Fruit fly (Drosophila melanogaster) whole organism, embryonic: Measurements from ENCODE around the gene trem.
A peak's percentile ranks its signal among the peaks of the same experiment; 100 is the strongest.

Experiments
- CG10366 ChIP-seq: fragments of 200-800 bp; sonication (Bioruptor generic); IDR thresholded peaks from 2 replicates; pipeline ENCODE4 v1.3.6; 2022; ENCODE audit warnings: missing biosample characterization, missing genetic modification characterization
- CG10654 ChIP-seq: fragments of 200-800 bp; sonication (Bioruptor generic); optimal IDR thresholded peaks from 2 replicates; lab custom pipeline; 2016; ENCODE audit warnings: missing biosample characterization, missing genetic modification characterization
- CG11247 ChIP-seq: fragments of 200-800 bp; sonication (Bioruptor generic); IDR thresholded peaks from 2 replicates; pipeline ENCODE4 v1.3.6; 2022; ENCODE audit warnings: missing biosample characterization, missing genetic modification characterization
- CG11560 ChIP-seq: fragments of 200-800 bp; sonication (Bioruptor generic); IDR thresholded peaks from 3 replicates; pipeline ENCODE4 v1.3.6; 2022; ENCODE audit warnings: missing biosample characterization, missing genetic modification characterization
- CG12104 ChIP-seq: fragments of 200-800 bp; sonication (Bioruptor generic); optimal IDR thresholded peaks from 3 replicates; lab custom pipeline; 2016; ENCODE audit warnings: missing biosample characterization, missing genetic modification characterization
- CG13775 ChIP-seq: fragments of 200-800 bp; sonication (Bioruptor generic); optimal IDR thresholded peaks from 3 replicates; lab custom pipeline; 2017; ENCODE audit warnings: missing biosample characterization, mild to moderate bottlenecking, missing genetic modification characterization
- CG15601 ChIP-seq: fragments of 200-800 bp; sonication (Bioruptor generic); optimal IDR thresholded peaks from 3 replicates; lab custom pipeline; 2019; ENCODE audit warnings: missing biosample characterization, mild to moderate bottlenecking, missing genetic modification characterization, moderate library complexity
- CG17385 ChIP-seq: fragments of 200-800 bp; sonication (Bioruptor generic); optimal IDR thresholded peaks from 3 replicates; lab custom pipeline; 2018; ENCODE audit warnings: missing biosample characterization, mild to moderate bottlenecking, missing genetic modification characterization
- CG17829 ChIP-seq: fragments of 200-800 bp; optimal IDR thresholded peaks from 2 replicates; lab custom pipeline; 2019; ENCODE audit warnings: missing biosample characterization, mild to moderate bottlenecking, missing genetic modification characterization, moderate library complexity
- CG18599 ChIP-seq: fragments of 200-800 bp; sonication (Bioruptor generic); optimal IDR thresholded peaks from 3 replicates; lab custom pipeline; 2017; ENCODE audit warnings: missing biosample characterization, missing genetic modification characterization, mild to moderate bottlenecking, moderate library complexity, missing genetic modification reagents
- CG31224 ChIP-seq: fragments of 200-800 bp; sonication (Bioruptor generic); IDR thresholded peaks from 2 replicates; pipeline ENCODE4 v1.3.6; 2022; ENCODE audit warnings: missing biosample characterization, missing genetic modification characterization
- CG33557 ChIP-seq: fragments of 200-800 bp; sonication (Bioruptor generic); optimal IDR thresholded peaks from 2 replicates; lab custom pipeline; 2019; ENCODE audit warnings: missing biosample characterization, mild to moderate bottlenecking, missing genetic modification characterization, moderate library complexity
- CG34224 ChIP-seq: fragments of 200-800 bp; sonication (Bioruptor generic); IDR thresholded peaks from 3 replicates; pipeline ENCODE4 v1.3.6; 2022; ENCODE audit warnings: missing biosample characterization, missing genetic modification characterization; ENCODE audit not compliant: partially characterized antibody
- CG3838 ChIP-seq: fragments of 200-800 bp; sonication (Bioruptor generic); optimal IDR thresholded peaks from 3 replicates; lab custom pipeline; 2016; ENCODE audit warnings: missing biosample characterization, missing genetic modification characterization
- CG3847 ChIP-seq: fragments of 200-800 bp; sonication (Bioruptor generic); IDR thresholded peaks from 2 replicates; pipeline ENCODE4 v1.3.6; 2022; ENCODE audit warnings: missing biosample characterization, missing genetic modification characterization
- CG4424 ChIP-seq: fragments of 200-800 bp; sonication (Bioruptor generic); optimal IDR thresholded peaks from 3 replicates; lab custom pipeline; 2016; ENCODE audit warnings: missing biosample characterization, missing genetic modification characterization
- CG4617 ChIP-seq: fragments of 200-800 bp; sonication (Bioruptor generic); optimal IDR thresholded peaks from 3 replicates; lab custom pipeline; 2016; ENCODE audit warnings: missing biosample characterization, missing genetic modification characterization, borderline replicate concordance
- CG4707 ChIP-seq: fragments of 200-800 bp; sonication (Bioruptor generic); optimal IDR thresholded peaks from 2 replicates; lab custom pipeline; 2018; ENCODE audit warnings: missing biosample characterization, mild to moderate bottlenecking, missing genetic modification characterization, moderate library complexity
- CG9817 ChIP-seq: fragments of 200-800 bp; sonication (Bioruptor generic); optimal IDR thresholded peaks from 2 replicates; lab custom pipeline; 2018; ENCODE audit warnings: missing biosample characterization, mild to moderate bottlenecking, missing genetic modification characterization, moderate library complexity
- CkIIα-i1 ChIP-seq: fragments of 200-800 bp; sonication (Bioruptor generic); IDR thresholded peaks from 2 replicates; pipeline ENCODE4 v1.3.6; 2022; ENCODE audit warnings: missing biosample characterization, missing genetic modification characterization
- CrebB ChIP-seq: fragments of 200-800 bp; sonication (Bioruptor generic); optimal IDR thresholded peaks from 3 replicates; lab custom pipeline; 2018; ENCODE audit warnings: missing biosample characterization, mild to moderate bottlenecking, missing genetic modification characterization
- Dad ChIP-seq: fragments of 200-800 bp; sonication (Bioruptor generic); optimal IDR thresholded peaks from 3 replicates; lab custom pipeline; 2016; ENCODE audit warnings: missing biosample characterization, missing genetic modification characterization
- Dip2 ChIP-seq: fragments of 200-800 bp; sonication (Bioruptor generic); IDR thresholded peaks from 2 replicates; pipeline ENCODE4 v1.3.6; 2022; ENCODE audit warnings: missing biosample characterization, missing genetic modification characterization
- HLH3B ChIP-seq: fragments of 200-800 bp; sonication (Bioruptor generic); IDR thresholded peaks from 2 replicates; pipeline ENCODE4 v1.3.6; 2022; ENCODE audit warnings: missing biosample characterization, missing genetic modification characterization
- HmgD ChIP-seq: fragments of 200-800 bp; sonication (Bioruptor generic); optimal IDR thresholded peaks from 3 replicates; lab custom pipeline; 2016; ENCODE audit warnings: missing biosample characterization, missing genetic modification characterization
- Hmx ChIP-seq: fragments of 200-800 bp; sonication (Bioruptor generic); optimal IDR thresholded peaks from 2 replicates; lab custom pipeline; 2016; ENCODE audit warnings: missing biosample characterization, missing genetic modification characterization
- Jarid2 ChIP-seq: fragments of 200-800 bp; sonication (Bioruptor generic); optimal IDR thresholded peaks from 3 replicates; lab custom pipeline; 2017; ENCODE audit warnings: mild to moderate bottlenecking, missing biosample characterization, missing genetic modification reagents, missing genetic modification characterization
- MESR4 ChIP-seq: fragments of 200-800 bp; sonication (Bioruptor generic); optimal IDR thresholded peaks from 2 replicates; lab custom pipeline; 2018; ENCODE audit warnings: missing biosample characterization, mild to moderate bottlenecking, missing genetic modification characterization, moderate library complexity
- Nf-YC ChIP-seq: fragments of 200-800 bp; optimal IDR thresholded peaks from 3 replicates; lab custom pipeline; 2019; ENCODE audit warnings: missing biosample characterization, mild to moderate bottlenecking, missing genetic modification characterization, moderate library complexity
- ara ChIP-seq: fragments of 200-800 bp; sonication (Bioruptor generic); IDR thresholded peaks from 2 replicates; pipeline ENCODE4 v1.3.6; 2022; ENCODE audit warnings: missing biosample characterization, missing genetic modification characterization
- bcd ChIP-seq: fragments of 200-800 bp; sonication (Bioruptor generic); optimal IDR thresholded peaks from 2 replicates; lab custom pipeline; 2017; ENCODE audit warnings: missing biosample characterization, mild to moderate bottlenecking, missing genetic modification characterization
- chif ChIP-seq, 2 experiments: fragments of 200-800 bp; sonication (Bioruptor generic); optimal IDR thresholded peaks; 3 replicates each; lab custom pipeline; 2016; ENCODE audit warnings: missing biosample characterization in 2 of 2, missing genetic modification characterization in 2 of 2
- ci ChIP-seq: fragments of 200-800 bp; sonication (Bioruptor generic); IDR thresholded peaks from 3 replicates; pipeline ENCODE4 v1.3.6; 2022; ENCODE audit warnings: missing biosample characterization, missing genetic modification characterization
- dpn ChIP-seq, 2 experiments: fragments of 200-800 bp; sonication (Bioruptor generic); optimal IDR thresholded peaks; 3 replicates each; lab custom pipeline; 2016; ENCODE audit warnings: missing biosample characterization in 2 of 2, missing genetic modification characterization in 2 of 2
- ewg ChIP-seq: fragments of 200-800 bp; sonication (Bioruptor generic); optimal IDR thresholded peaks from 3 replicates; lab custom pipeline; 2017; ENCODE audit warnings: mild to moderate bottlenecking, missing biosample characterization, missing genetic modification reagents, missing genetic modification characterization
- fd96Cb ChIP-seq: fragments of 200-800 bp; sonication (Bioruptor generic); optimal IDR thresholded peaks from 2 replicates; lab custom pipeline; 2018; ENCODE audit warnings: missing biosample characterization, mild to moderate bottlenecking, missing genetic modification characterization, moderate library complexity
- gem ChIP-seq: fragments of 200-800 bp; sonication (Bioruptor generic); optimal IDR thresholded peaks from 2 replicates; lab custom pipeline; 2019; ENCODE audit warnings: missing biosample characterization, mild to moderate bottlenecking, missing genetic modification characterization, moderate library complexity
- lola ChIP-seq, 3 experiments: fragments of >200 bp in 2 of 3; fragments of 200-800 bp in 1 of 3; sonication (Bioruptor generic) in 1 of 3; optimal IDR thresholded peaks; 2 replicates each; lab custom pipeline; 2017 to 2019; ENCODE audit warnings: missing biosample characterization in 3 of 3, missing genetic modification characterization in 3 of 3, mild to moderate bottlenecking in 1 of 3, moderate library complexity in 1 of 3
- mld ChIP-seq: fragments of 200-800 bp; sonication (Bioruptor generic); IDR thresholded peaks from 3 replicates; pipeline ENCODE4 v1.3.6; 2022; ENCODE audit warnings: missing biosample characterization, missing genetic modification characterization; ENCODE audit not compliant: partially characterized antibody
- nau ChIP-seq: fragments of 200-800 bp; sonication (Bioruptor generic); optimal IDR thresholded peaks from 3 replicates; lab custom pipeline; 2017; ENCODE audit warnings: missing biosample characterization, mild to moderate bottlenecking, missing genetic modification characterization, missing genetic modification reagents
- psq ChIP-seq: fragments of 200-800 bp; sonication (Bioruptor generic); optimal IDR thresholded peaks from 2 replicates; lab custom pipeline; 2017; ENCODE audit warnings: missing biosample characterization, missing genetic modification characterization
- pzg ChIP-seq: fragments of 200-800 bp; sonication (Bioruptor generic); optimal IDR thresholded peaks from 3 replicates; lab custom pipeline; 2018; ENCODE audit warnings: missing biosample characterization, mild to moderate bottlenecking, missing genetic modification characterization, moderate library complexity
- rib ChIP-seq: fragments of 200-800 bp; sonication (Bioruptor generic); IDR thresholded peaks from 2 replicates; pipeline ENCODE4 v1.3.6; 2022; ENCODE audit warnings: missing biosample characterization, missing genetic modification characterization
- sr ChIP-seq: fragments of 200-800 bp; sonication (Bioruptor generic); IDR thresholded peaks from 3 replicates; pipeline ENCODE4 v1.3.6; 2022; ENCODE audit warnings: missing biosample characterization, missing genetic modification characterization
- tgo ChIP-seq: fragments of 200-800 bp; sonication (Bioruptor generic); IDR thresholded peaks from 3 replicates; pipeline ENCODE4 v1.3.6; 2022; ENCODE audit warnings: missing biosample characterization, missing genetic modification characterization
- tna ChIP-seq: fragments of 200-800 bp; sonication (Bioruptor generic); IDR thresholded peaks from 2 replicates; pipeline ENCODE4 v1.3.6; 2022; ENCODE audit warnings: missing biosample characterization, missing genetic modification characterization; ENCODE audit not compliant: partially characterized antibody
- trh ChIP-seq: fragments of 200-800 bp; sonication (Bioruptor generic); optimal IDR thresholded peaks from 2 replicates; lab custom pipeline; 2016; ENCODE audit warnings: missing biosample characterization, missing genetic modification characterization
- tx ChIP-seq: fragments of 200-800 bp; sonication (Bioruptor generic); optimal IDR thresholded peaks from 2 replicates; lab custom pipeline; 2016; ENCODE audit warnings: missing biosample characterization, missing genetic modification characterization
- yki ChIP-seq: fragments of >200 bp; optimal IDR thresholded peaks from 3 replicates; lab custom pipeline; 2018

The trem gene

dm6 chr3R:20008372-20009051 is 22.6 kb downstream of the trem start, which contains the start of the genes Hs6st and MED25 (continued):
- TF ChIP-seq lola (GFP tag; optimal IDR thresholded peaks at IDR 0.05; lab: Kevin White, UChicago) (no peak), pzg (GFP tag; lab: Kevin White, UChicago) (peak; percentile 74), CG10366 (GFP tag; lab: Robert Waterston, UW) (no peak), HLH3B (GFP tag; lab: Robert Waterston, UW) (no peak; the same call in 1 of the 2 replicates), CG17829 (tag; lab: Kevin White, UChicago) (peak; percentile 43), ci (GFP tag; lab: Robert Waterston, UW) (peak; percentile 29; the same call in 2 of the 3 replicates), Hmx (GFP tag; lab: Kevin White, UChicago) (no peak), CG34224 (GFP tag; lab: Robert Waterston, UW) (peak; percentile 70; the same call in 2 of the 3 replicates), CG4424 (GFP tag; lab: Kevin White, UChicago) (peak; percentile 57), nau (no peak), MESR4 (GFP tag; lab: Kevin White, UChicago) (no peak), CG18599 (GFP tag; lab: Kevin White, UChicago) (peak; percentile 74), CG13775 (GFP tag; lab: Kevin White, UChicago) (peak; percentile 41), tna (GFP tag; lab: Robert Waterston, UW) (peak; percentile 34), CG4707 (no peak), CG11247 (GFP tag; lab: Robert Waterston, UW) (peak; percentile 29; the same call in 1 of the 2 replicates), Jarid2 (GFP tag; lab: Kevin White, UChicago) (peak; percentile 99), CkIIα-i1 (GFP tag; lab: Robert Waterston, UW) (no peak), bcd (GFP tag; lab: Kevin White, UChicago) (peak; percentile 50), CG33557 (peak; percentile 10), CG9817 (tag; lab: Kevin White, UChicago) (no peak), Dip2 (GFP tag; lab: Robert Waterston, UW) (no peak), CG11560 (tag; lab: Robert Waterston, UW) (no peak), CG4617 (peak; percentile 25), CG17385 (GFP tag; lab: Kevin White, UChicago) (peak; percentile 12), tx (GFP tag; lab: Kevin White, UChicago) (no peak), HmgD (GFP tag; lab: Kevin White, UChicago) (no peak), CG3838 (GFP tag; lab: Kevin White, UChicago) (no peak), ewg (GFP tag; lab: Kevin White, UChicago) (peak; percentile 81), chif (GFP tag; optimal IDR thresholded peaks at IDR 0.05; lab: Kevin White, UChicago) (no peak), CrebB (tag; lab: Kevin White, UChicago) (peak; percentile 39), fd96Cb (peak; percentile 53), dpn (GFP tag; optimal IDR thresholded peaks at IDR 0.05; lab: Kevin White, UChicago) (no peak), sr (no peak), CG3847 (GFP tag; lab: Robert Waterston, UW) (peak; percentile 66), mld (GFP tag; lab: Robert Waterston, UW) (peak; percentile 50; the same call in 1 of the 3 replicates), CG31224 (GFP tag; lab: Robert Waterston, UW) (no peak), CG10654 (GFP tag; lab: Kevin White, UChicago) (peak; percentile 49), CG12104 (GFP tag; lab: Kevin White, UChicago) (peak; percentile 70), trh (GFP tag; lab: Kevin White, UChicago) (no peak), ara (GFP tag; lab: Robert Waterston, UW) (0 out of 2 replicates have a peak, but pooled peaks have one; percentile 10), tgo (no peak; the same call in 2 of the 3 replicates), Dad (peak; percentile 30), rib (GFP tag; lab: Robert Waterston, UW) (peak; percentile 18; the same call in 1 of the 2 replicates), CG15601 (tag; lab: Kevin White, UChicago) (peak; percentile 47), yki (lab: Kevin White, UChicago) (no peak), gem (tag; lab: Kevin White, UChicago) (no peak), psq (GFP tag; lab: Kevin White, UChicago) (peak; percentile 97), Nf-YC (tag; lab: Kevin White, UChicago) (no peak)
